Worm (Caenorhabditis elegans): Measurements from ENCODE around the gene aos-1.
A peak's percentile ranks its signal among the peaks of the same experiment; 100 is the strongest.

Gene aos-1

DNA sequence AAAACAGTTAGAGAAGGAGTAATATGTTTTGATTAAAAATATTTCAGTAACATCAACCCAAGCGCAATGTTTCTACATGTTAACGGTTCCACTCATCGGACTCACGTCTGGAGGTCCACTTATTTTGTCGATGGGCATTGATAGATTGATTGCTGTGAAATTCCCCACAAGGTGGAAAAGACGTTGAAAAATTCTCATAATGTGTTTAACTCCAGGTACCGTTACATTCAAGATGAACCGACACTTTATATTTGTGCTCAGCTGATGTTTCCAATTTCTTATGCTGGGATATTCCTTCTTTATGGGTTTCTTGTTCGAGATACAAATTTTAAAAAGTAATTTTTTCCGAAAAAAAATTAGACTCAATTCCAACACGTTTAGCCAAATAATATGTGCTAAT lies 23.0 kb upstream of the aos-1 start (continued):
- TF ChIP-seq egl-27 (tag; optimal IDR thresholded peaks at IDR 0.05), result no peak

DNA sequence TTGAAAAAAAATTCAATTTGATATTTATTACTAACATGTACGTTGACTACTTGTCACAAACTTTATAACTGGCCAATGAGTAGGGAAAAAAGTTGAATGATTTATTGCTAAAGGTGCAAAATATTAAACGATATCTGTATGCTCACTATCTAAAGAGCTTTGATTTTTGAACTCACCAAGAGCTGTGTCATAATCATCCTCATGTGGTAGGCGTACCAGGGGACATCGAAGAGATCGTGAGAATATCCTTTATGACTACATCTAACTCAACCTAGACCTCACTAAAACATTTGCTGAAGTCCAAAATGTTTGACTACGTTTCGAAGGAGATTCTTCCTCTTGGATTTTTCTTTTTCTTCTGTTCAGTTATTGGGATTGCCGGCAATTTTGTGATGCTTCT lies 22.2 kb upstream of the aos-1 start, which contains the start of gene srsx-28:
srsx-28 (plus strand) TSS at position 301 of the 400 bp plus-strand sequence.
- TF ChIP-seq ceh-88 (GFP tag; IDR thresholded peaks at IDR 0.05) (no peak), fkh-10 (GFP tag; optimal IDR thresholded peaks at IDR 0.05) (no peak), nhr-71 (tag; optimal IDR thresholded peaks at IDR 0.05) (no peak), nhr-20 (tag; optimal IDR thresholded peaks at IDR 0.05) (no peak), aly-2 (tag; optimal IDR thresholded peaks at IDR 0.05) (no peak), ztf-11 (tag; optimal IDR thresholded peaks at IDR 0.05) (no peak), lir-3 (tag; optimal IDR thresholded peaks at IDR 0.05; ENCODE audit: poor library complexity) (no peak), nhr-85 (tag) (no peak), mdl-1 (tag; optimal IDR thresholded peaks at IDR 0.05) (no peak)

DNA sequence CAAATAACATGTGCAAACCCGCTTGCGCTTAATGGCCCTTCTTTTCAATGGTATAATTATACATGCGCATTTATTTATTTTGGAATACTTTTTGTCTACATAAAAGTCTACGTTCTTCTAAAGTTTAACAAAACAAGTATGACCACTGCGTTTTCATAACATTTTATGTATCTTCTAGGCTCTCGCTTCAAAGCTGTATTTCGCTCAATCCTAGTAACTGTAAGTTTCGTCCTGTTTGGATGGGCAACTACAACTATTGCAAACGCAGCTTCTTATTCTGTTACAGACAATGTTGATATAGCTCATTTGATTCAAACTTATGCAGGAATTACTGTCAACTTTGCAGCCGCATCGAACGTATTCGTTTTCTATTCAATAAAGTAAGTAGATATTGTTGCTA lies 19.6 kb upstream of the aos-1 start, which contains the start of gene srsx-27:
srsx-27 (plus strand) TSS at position 301 of the 400 bp plus-strand sequence.
- TF ChIP-seq lin-35 (GFP tag; optimal IDR thresholded peaks at IDR 0.05), result no peak
- no peak for TF ChIP-seq skn-1 (tag; optimal IDR thresholded peaks at IDR 0.05)
- TF ChIP-seq F16B12.6 (tag; optimal IDR thresholded peaks at IDR 0.05), result no peak
- no peak for TF ChIP-seq ama-1 (optimal IDR thresholded peaks at IDR 0.05)
- TF ChIP-seq pax-3 (tag; optimal IDR thresholded peaks at IDR 0.05), result no peak
- TF ChIP-seq tbx-2 (tag; optimal IDR thresholded peaks at IDR 0.05), result no peak

ce11 chrV:10148352-10148751 lies 18.3 kb upstream of the aos-1 start, which contains the start of gene srsx-26:
TSS of gene srsx-26 (plus strand) at chrV:10148652.
- no peak for TF ChIP-seq Y116A8C.19 (tag; optimal IDR thresholded peaks at IDR 0.05; ENCODE audit: borderline replicate concordance)
- TF ChIP-seq fkh-8 (tag; optimal IDR thresholded peaks at IDR 0.05), result peak; percentile 56
- TF ChIP-seq tlp-1 (tag; optimal IDR thresholded peaks at IDR 0.05), result no peak
- no peak for TF ChIP-seq sptf-1 (tag; optimal IDR thresholded peaks at IDR 0.05)
- no peak for TF ChIP-seq nhr-28 (tag; optimal IDR thresholded peaks at IDR 0.05)
- TF ChIP-seq ets-5 (GFP tag; IDR thresholded peaks at IDR 0.05), result no peak
- no peak for TF ChIP-seq nhr-11 (tag; optimal IDR thresholded peaks at IDR 0.05)
- no peak for TF ChIP-seq unc-130 (tag; optimal IDR thresholded peaks at IDR 0.05)
- peak; percentile 30 for TF ChIP-seq nhr-71 (tag; optimal IDR thresholded peaks at IDR 0.05)
- TF ChIP-seq ceh-90 (tag; optimal IDR thresholded peaks at IDR 0.05), result peak; percentile 14
- peak; percentile 37 for TF ChIP-seq nhr-47 (tag; optimal IDR thresholded peaks at IDR 0.05)
- no peak for TF ChIP-seq lsy-2 (tag; optimal IDR thresholded peaks at IDR 0.05)
- TF ChIP-seq ceh-8 (GFP tag; optimal IDR thresholded peaks at IDR 0.05), result peak; percentile 51
- no peak for TF ChIP-seq fkh-4 (tag; optimal IDR thresholded peaks at IDR 0.05; ENCODE audit: borderline replicate concordance)
- no peak for TF ChIP-seq lin-39 (tag; optimal IDR thresholded peaks at IDR 0.05)

DNA sequence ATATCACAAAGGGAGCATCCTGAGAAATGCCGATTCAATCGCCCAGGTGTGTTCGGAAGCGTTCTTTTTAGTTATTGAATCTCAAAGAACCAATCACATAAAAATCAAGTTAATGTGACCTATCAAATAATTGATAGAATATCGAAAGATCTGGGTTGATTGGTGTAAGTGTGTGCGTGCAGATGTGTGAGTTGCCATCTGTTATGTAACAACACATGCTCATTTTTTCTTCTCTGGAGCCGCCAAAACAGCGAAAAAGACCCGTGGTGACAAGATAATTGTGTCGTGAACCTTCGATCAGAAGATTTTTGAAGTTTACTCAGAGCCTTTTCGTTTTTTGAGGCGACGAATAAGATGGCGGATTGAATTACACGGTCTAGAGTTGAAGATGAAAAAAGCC lies 16.7 kb upstream of the aos-1 start:
- TF ChIP-seq unc-86 (tag; optimal IDR thresholded peaks at IDR 0.05), result no peak
- TF ChIP-seq zag-1 (tag; optimal IDR thresholded peaks at IDR 0.05), result no peak
- no peak for TF ChIP-seq mep-1 (tag; optimal IDR thresholded peaks at IDR 0.05)
- TF ChIP-seq dpl-1 (GFP tag; optimal IDR thresholded peaks at IDR 0.05), result no peak
- no peak for TF ChIP-seq sup-37 (GFP tag; optimal IDR thresholded peaks at IDR 0.05)
- no peak for TF ChIP-seq mab-9 (GFP tag; IDR thresholded peaks at IDR 0.05)
- peak; percentile 64 for TF ChIP-seq lin-14 (GFP tag; optimal IDR thresholded peaks at IDR 0.05)
- no peak for TF ChIP-seq nhr-77 (tag; optimal IDR thresholded peaks at IDR 0.05)
- peak; percentile 8 for TF ChIP-seq swsn-7 (tag; optimal IDR thresholded peaks at IDR 0.05)
- TF ChIP-seq ceh-63 (GFP tag; optimal IDR thresholded peaks at IDR 0.05), result no peak
- peak; percentile 38 for TF ChIP-seq unc-130 (tag; optimal IDR thresholded peaks at IDR 0.05)
- no peak for TF ChIP-seq sox-4 (tag; optimal IDR thresholded peaks at IDR 0.05)
- no peak for TF ChIP-seq ces-1 (GFP tag; optimal IDR thresholded peaks at IDR 0.05)
- TF ChIP-seq ztf-4 (tag; optimal IDR thresholded peaks at IDR 0.05), result peak; percentile 15
- no peak for TF ChIP-seq unc-30 (tag; optimal IDR thresholded peaks at IDR 0.05)
- no peak for TF ChIP-seq dsc-1 (tag; optimal IDR thresholded peaks at IDR 0.05)
- peak in 1 of 2 experiments; percentile 42 for TF ChIP-seq lsy-2 (tag; optimal IDR thresholded peaks at IDR 0.05)
- no peak for TF ChIP-seq ceh-82 (tag; optimal IDR thresholded peaks at IDR 0.05)
- no peak for TF ChIP-seq F16B12.6 (tag; optimal IDR thresholded peaks at IDR 0.05)
- peak; percentile 9 for TF ChIP-seq snu-23 (GFP tag; optimal IDR thresholded peaks at IDR 0.05)
- TF ChIP-seq lir-3 (tag; optimal IDR thresholded peaks at IDR 0.05; ENCODE audit: poor library complexity), result no peak
- no peak for TF ChIP-seq fos-1 (tag; optimal IDR thresholded peaks at IDR 0.05)

Data from whole organism, L1 larva.